Fruit fly (Drosophila melanogaster): ENCODE measurements around the gene CG14913.

dm6 chr2L:11037583-11038517, 21.1 kb downstream of the CG14913 start:
- TF ChIP-seq eg (GFP tag; IDR thresholded peaks at IDR 0.05) (no peak), CG8119 (GFP tag; IDR thresholded peaks at IDR 0.05) (no peak), CG34406 (GFP tag; optimal IDR thresholded peaks at IDR 0.05) (peak; percentile 12), svp (GFP tag) (peak; percentile 29), achi (GFP tag; optimal IDR thresholded peaks at IDR 0.05) (peak; percentile 33), CG11762 (GFP tag; optimal IDR thresholded peaks at IDR 0.05; ENCODE audit: insufficient read depth) (no peak), Sox15 (GFP tag; optimal IDR thresholded peaks at IDR 0.05) (no peak), CG7368 (GFP tag; optimal IDR thresholded peaks at IDR 0.05) (no peak), ss (GFP tag; optimal IDR thresholded peaks at IDR 0.05) (no peak)

All from whole organism, prepupa.